Worm (Caenorhabditis elegans): ENCODE measurements around the gene vps-29.

DNA sequence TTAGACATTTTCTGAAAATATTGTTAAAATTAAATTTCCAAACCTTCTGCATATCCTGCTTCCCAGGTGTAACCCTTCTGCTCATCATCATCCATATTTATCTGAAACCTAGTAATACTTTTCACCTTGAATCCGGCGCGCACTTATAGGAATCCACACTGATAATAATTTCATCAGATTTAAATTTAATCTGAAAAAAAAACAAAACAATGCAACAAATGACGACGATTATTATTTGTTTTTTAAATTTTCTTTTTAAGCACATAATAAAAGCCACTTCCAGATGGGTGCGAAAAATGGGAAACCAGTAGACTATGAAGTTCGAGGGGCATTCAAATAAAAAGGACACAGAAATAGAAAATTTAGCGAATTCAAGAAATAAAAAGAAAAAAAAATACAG is 22.2 kb downstream of the vps-29 start, which contains the start of gene gtf-2H2C:
- TF ChIP-seq W03F9.2 (tag; optimal IDR thresholded peaks at IDR 0.05) (no peak), him-1 (tag; optimal IDR thresholded peaks at IDR 0.05) (no peak), dao-5 (tag; optimal IDR thresholded peaks at IDR 0.05) (no peak)
